Fruit fly (Drosophila melanogaster): ENCODE measurements around the gene Serinc.
A peak's percentile ranks its signal among the peaks of the same experiment; 100 is the strongest.

Gene Serinc

DNA sequence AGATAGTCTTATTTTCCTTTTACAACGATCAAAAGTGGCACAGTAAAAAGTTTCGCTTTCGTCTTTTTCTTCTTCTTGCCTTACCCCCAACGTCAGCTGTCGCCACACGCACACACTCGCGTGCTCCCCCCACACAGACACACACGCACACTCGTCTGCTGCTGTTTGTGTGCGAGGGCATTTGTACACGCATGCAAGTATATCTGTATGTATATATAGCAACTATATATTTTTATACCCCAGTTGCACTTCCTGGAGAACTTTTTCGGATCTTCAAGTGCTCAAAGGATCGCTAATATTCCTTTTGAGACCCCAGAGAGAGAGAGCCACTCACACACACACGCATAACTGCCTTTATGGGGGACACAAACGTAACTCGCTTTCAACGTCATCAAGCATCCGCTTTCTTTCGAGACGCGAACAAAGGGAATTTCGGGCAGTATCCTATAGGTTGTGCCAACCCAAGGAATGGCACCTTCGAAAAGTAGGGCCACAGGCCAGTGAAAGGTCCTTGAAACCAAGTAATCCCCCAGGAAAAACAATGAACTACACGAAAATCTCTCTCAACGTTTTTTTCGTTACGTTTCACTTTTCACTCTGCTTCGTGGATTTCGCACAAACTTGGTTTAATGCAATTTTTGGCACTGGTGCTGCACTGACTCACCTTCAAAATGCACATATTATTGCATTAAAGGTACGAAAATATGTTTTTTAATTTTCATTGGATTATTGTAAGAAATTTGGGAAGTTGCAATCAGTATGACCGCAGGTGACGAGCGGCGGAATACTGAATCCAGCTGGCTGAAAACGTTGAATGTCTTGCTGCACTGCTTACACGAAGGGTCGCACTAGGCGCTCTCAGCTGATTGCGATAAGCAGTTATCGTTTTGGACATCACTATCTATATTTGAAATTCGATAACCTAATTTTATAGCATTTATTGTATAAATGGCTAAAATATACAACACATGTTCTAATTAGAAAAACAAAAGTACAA lies 34.5 kb upstream of the Serinc start, which contains the start of gene roq (continued):
- TF ChIP-seq Aef1 (GFP tag; IDR thresholded peaks at IDR 0.05) (no peak), NC2β (GFP tag; optimal IDR thresholded peaks at IDR 0.05) (peak; percentile 17), CG12155 (GFP tag; optimal IDR thresholded peaks at IDR 0.05) (no peak), schlank (tag; optimal IDR thresholded peaks at IDR 0.05) (no peak), Fer1 (GFP tag; optimal IDR thresholded peaks at IDR 0.05) (no peak), CG15011 (GFP tag; optimal IDR thresholded peaks at IDR 0.05) (no peak), HLH4C (GFP tag; IDR thresholded peaks at IDR 0.05; ENCODE audit: partially characterized antibody) (peak; percentile 71), Taf1 (GFP tag; IDR thresholded peaks at IDR 0.05) (no peak), CG6683 (GFP tag; optimal IDR thresholded peaks at IDR 0.05) (no peak), CG12391 (tag; optimal IDR thresholded peaks at IDR 0.05) (peak; percentile 24), slou (GFP tag; optimal IDR thresholded peaks at IDR 0.05) (no peak), kay (GFP tag; optimal IDR thresholded peaks at IDR 0.05) (no peak), cg (GFP tag; optimal IDR thresholded peaks at IDR 0.05) (peak; percentile 98), sr (GFP tag; IDR thresholded peaks at IDR 0.05) (no peak), CG31441 (GFP tag; IDR thresholded peaks at IDR 0.05) (no peak), CG42726 (GFP tag; IDR thresholded peaks at IDR 0.05; ENCODE audit: partially characterized antibody) (peak; percentile 62; the same call in 1 of the 2 replicates), CG9817 (tag; optimal IDR thresholded peaks at IDR 0.05) (no peak), CG13894 (tag; optimal IDR thresholded peaks at IDR 0.05) (no peak), CG13296 (GFP tag; optimal IDR thresholded peaks at IDR 0.05) (no peak), CG2678 (tag; optimal IDR thresholded peaks at IDR 0.05) (no peak), Tbp (GFP tag; optimal IDR thresholded peaks at IDR 0.05) (no peak), dmrt11E (tag; optimal IDR thresholded peaks at IDR 0.05) (no peak), mam (GFP tag; optimal IDR thresholded peaks at IDR 0.05) (no peak), CG34224 (GFP tag; IDR thresholded peaks at IDR 0.05; ENCODE audit: partially characterized antibody) (peak; percentile 58; the same call in 2 of the 3 replicates), ap (GFP tag; IDR thresholded peaks at IDR 0.05) (no peak), repo (GFP tag; optimal IDR thresholded peaks at IDR 0.05) (no peak), CG12769 (tag; optimal IDR thresholded peaks at IDR 0.05) (peak; percentile 38), CG11398 (GFP tag; optimal IDR thresholded peaks at IDR 0.05) (no peak), CG6689 (GFP tag; IDR thresholded peaks at IDR 0.05) (no peak), Side (GFP tag; optimal IDR thresholded peaks at IDR 0.05) (no peak), en (GFP tag; optimal IDR thresholded peaks at IDR 0.05) (no peak), gsb (GFP tag; IDR thresholded peaks at IDR 0.05) (no peak), CG5953 (GFP tag; IDR thresholded peaks at IDR 0.05) (no peak), CG9609 (GFP tag; optimal IDR thresholded peaks at IDR 0.05) (no peak), CG12299 (tag; optimal IDR thresholded peaks at IDR 0.05) (peak; percentile 1), chif (GFP tag; optimal IDR thresholded peaks at IDR 0.05) (no peak), hth (optimal IDR thresholded peaks at IDR 0.05) (no peak), CG4360 (GFP tag; IDR thresholded peaks at IDR 0.05) (no peak; the same call in 1 of the 2 replicates), Scr (GFP tag; IDR thresholded peaks at IDR 0.05; ENCODE audit: partially characterized antibody) (peak; percentile 38), CG9876 (GFP tag; optimal IDR thresholded peaks at IDR 0.05) (no peak), Spps (tag; optimal IDR thresholded peaks at IDR 0.05) (no peak), crp (GFP tag; optimal IDR thresholded peaks at IDR 0.05) (peak; percentile 96 to 99), CG9215 (GFP tag; IDR thresholded peaks at IDR 0.05) (no peak), onecut (GFP tag; IDR thresholded peaks at IDR 0.05) (no peak), kah (GFP tag; optimal IDR thresholded peaks at IDR 0.05) (no peak), ac (GFP tag; optimal IDR thresholded peaks at IDR 0.05) (no peak), chm (GFP tag; IDR thresholded peaks at IDR 0.05) (no peak), corto (GFP tag; optimal IDR thresholded peaks at IDR 0.05) (peak; percentile 15), CG13424 (tag; optimal IDR thresholded peaks at IDR 0.05) (no peak)

Measured in whole organism, embryonic.